Fruit fly (Drosophila melanogaster) whole organism: ENCODE results near the gene Act5C.

Source experiments
- pan ChIP-seq: fragments of >200 bp; optimal IDR thresholded peaks from 2 replicates; lab custom pipeline; 2017
- psq ChIP-seq: fragments of >200 bp; optimal IDR thresholded peaks from 2 replicates; lab custom pipeline; 2017
- usp ChIP-seq: fragments of >200 bp; optimal IDR thresholded peaks from 2 replicates; lab custom pipeline; 2017; ENCODE audit warnings: missing biosample characterization, missing genetic modification characterization, mixed read lengths

DNA sequence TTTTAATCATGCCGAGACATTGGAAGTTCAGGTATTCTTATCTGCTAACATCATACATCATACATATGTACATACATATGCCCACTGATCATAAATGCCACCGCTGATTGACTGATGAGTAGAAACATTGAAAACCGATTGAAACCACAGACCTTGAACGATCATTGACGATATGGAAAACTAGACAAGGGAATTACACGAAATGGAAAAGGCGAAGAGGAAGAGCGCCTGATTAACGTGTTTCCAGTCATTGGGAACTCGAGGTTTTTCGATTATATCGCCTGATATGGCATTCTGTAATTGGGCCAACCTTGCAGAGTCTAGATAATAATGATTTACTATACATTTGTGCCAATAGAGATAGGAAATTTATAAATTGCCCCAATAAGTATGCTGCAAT, 15.8 kb upstream of the Act5C start:
- TF ChIP-seq psq (lab: Kevin White, UChicago) (no peak), usp (GFP tag; lab: Kevin White, UChicago) (no peak), pan (lab: Kevin White, UChicago) (no peak)
